Worm (Caenorhabditis elegans): ENCODE data around the gene C27D6.12.

- no peak for TF ChIP-seq snpc-4 (tag; optimal IDR thresholded peaks at IDR 0.05)
- no peak for TF ChIP-seq fos-1 (tag; optimal IDR thresholded peaks at IDR 0.05)
- no peak for TF ChIP-seq madf-5 (GFP tag; IDR thresholded peaks at IDR 0.05)
- no peak for TF ChIP-seq lir-3 (tag; optimal IDR thresholded peaks at IDR 0.05)
- TF ChIP-seq unc-62 (GFP tag; optimal IDR thresholded peaks at IDR 0.05 in 1 of 2) = no peak
- no peak for TF ChIP-seq unc-62 (tag; optimal IDR thresholded peaks at IDR 0.05)
- no peak for TF ChIP-seq daf-8 (GFP tag; IDR thresholded peaks at IDR 0.05)
Measured at ce11 chrII:5183207-5183606, 5.4 kb upstream of the C27D6.12 start.

Measured in whole organism, L4 larva.